Worm (Caenorhabditis elegans) whole organism, young adult: Measurements from ENCODE around the gene lgc-14.

Source experiments
- B0035.1 ChIP-seq: sonication (generic microtip); optimal IDR thresholded peaks from 2 replicates; lab custom pipeline; 2016; ENCODE audit warnings: missing genetic modification characterization, mild to moderate bottlenecking, missing compliant biosample characterization, missing genotype, missing genetic modification reagents
- B0336.3 ChIP-seq: fragments of 200-800 bp; sonication (Bioruptor generic); IDR thresholded peaks from 2 replicates; pipeline ENCODE4 v1.3.6; 2022; ENCODE audit warnings: missing genetic modification characterization, missing compliant biosample characterization
- C06A6.2 ChIP-seq: fragments of 200-800 bp; sonication (Bioruptor generic); conservative IDR thresholded peaks from 2 replicates; pipeline ENCODE4 v1.3.6; 2022; ENCODE audit warnings: missing genetic modification characterization, missing compliant biosample characterization
- C17E4.6 ChIP-seq: fragments of 200-800 bp; sonication (Bioruptor generic); IDR thresholded peaks from 2 replicates; pipeline ENCODE4 v1.3.6; 2022; ENCODE audit warnings: missing genetic modification reagents, missing genetic modification characterization, missing compliant biosample characterization
- D2030.7 ChIP-seq: fragments of 200-800 bp; sonication (Bioruptor generic); IDR thresholded peaks from 2 replicates; pipeline ENCODE4 v1.3.6; 2022; ENCODE audit warnings: missing genetic modification reagents, missing genetic modification characterization, missing compliant biosample characterization
- F33H1.4 ChIP-seq: fragments of 200-800 bp; sonication (Bioruptor generic); IDR thresholded peaks from 2 replicates; pipeline ENCODE4 v1.3.6; 2022; ENCODE audit warnings: missing genetic modification reagents, missing genetic modification characterization, missing compliant biosample characterization
- F39B2.1 ChIP-seq: fragments of 200-800 bp; sonication (Bioruptor generic); IDR thresholded peaks from 2 replicates; pipeline ENCODE4 v1.3.6; 2022; ENCODE audit warnings: missing genetic modification reagents, missing genetic modification characterization, missing compliant biosample characterization
- F55B11.4 ChIP-seq: sonication (generic microtip); optimal IDR thresholded peaks from 2 replicates; lab custom pipeline; 2016; ENCODE audit warnings: missing compliant biosample characterization, missing genetic modification characterization, borderline replicate concordance; ENCODE audit not compliant: insufficient read depth
- F57C9.4 ChIP-seq: sonication (generic microtip); optimal IDR thresholded peaks from 2 replicates; lab custom pipeline; 2017; ENCODE audit warnings: mild to moderate bottlenecking, missing genetic modification characterization, missing compliant biosample characterization
- K11D2.4 ChIP-seq: fragments of 200-800 bp; sonication (Bioruptor generic); IDR thresholded peaks from 2 replicates; pipeline ENCODE4 v1.3.6; 2022; ENCODE audit warnings: missing genetic modification reagents, missing genetic modification characterization, missing compliant biosample characterization
- T26A5.8 ChIP-seq: sonication (generic microtip); optimal IDR thresholded peaks from 2 replicates; lab custom pipeline; 2016; ENCODE audit warnings: missing genetic modification characterization, missing compliant biosample characterization
- Y79H2A.3 ChIP-seq: fragments of 200-800 bp; sonication (Bioruptor generic); conservative IDR thresholded peaks from 2 replicates; pipeline ENCODE4 v1.3.6; 2022; ENCODE audit warnings: missing genetic modification reagents, missing genetic modification characterization, missing compliant biosample characterization
- Y95B8A.8 ChIP-seq: fragments of 200-800 bp; sonication (Bioruptor generic); IDR thresholded peaks from 2 replicates; pipeline ENCODE4 v1.3.6; 2022; ENCODE audit warnings: missing genetic modification reagents, missing genetic modification characterization, missing compliant biosample characterization
- ZK185.1 ChIP-seq: sonication (generic microtip); optimal IDR thresholded peaks from 2 replicates; lab custom pipeline; 2016; ENCODE audit warnings: mild to moderate bottlenecking, missing genetic modification characterization, missing compliant biosample characterization; ENCODE audit not compliant: poor library complexity, severe bottlenecking
- attf-6 ChIP-seq: fragments of 200-800 bp; sonication (Bioruptor generic); IDR thresholded peaks from 2 replicates; pipeline ENCODE4 v1.3.6; 2022; ENCODE audit warnings: missing genetic modification reagents, missing genetic modification characterization, missing compliant biosample characterization
- bed-1 ChIP-seq: fragments of 200-800 bp; sonication (Bioruptor generic); IDR thresholded peaks from 2 replicates; pipeline ENCODE4 v1.3.6; 2022; ENCODE audit warnings: missing genetic modification reagents, missing genetic modification characterization, missing compliant biosample characterization
- cebp-1 ChIP-seq, 2 experiments: fragments of 200-800 bp in 1 of 2; sonication (Bioruptor generic) in 1 of 2; sonication (generic microtip) in 1 of 2; IDR thresholded peaks in 1 of 2; optimal IDR thresholded peaks in 1 of 2; 2 replicates each; pipeline versions ENCODE4 v1.3.6 to Lab custom; 2017 to 2022; ENCODE audit warnings: missing compliant biosample characterization in 2 of 2, missing genetic modification characterization in 2 of 2, mild to moderate bottlenecking in 1 of 2, missing genetic modification reagents in 1 of 2, moderate library complexity in 1 of 2
- ceh-100 ChIP-seq: fragments of 200-800 bp; sonication (Bioruptor generic); IDR thresholded peaks from 2 replicates; pipeline ENCODE4 v1.3.6; 2022; ENCODE audit warnings: missing genetic modification reagents, missing genetic modification characterization, missing compliant biosample characterization
- ceh-58 ChIP-seq: fragments of 200-800 bp; sonication (Bioruptor generic); IDR thresholded peaks from 2 replicates; pipeline ENCODE4 v1.3.6; 2022; ENCODE audit warnings: missing genetic modification characterization, missing compliant biosample characterization
- dpl-1 ChIP-seq: fragments of 150-350 bp; optimal IDR thresholded peaks from 2 replicates; lab custom pipeline; 2014; ENCODE audit warnings: missing biosample characterization, missing genetic modification reagents, missing genetic modification characterization
- ets-4 ChIP-seq: fragments of 200-800 bp; sonication (Bioruptor generic); optimal IDR thresholded peaks from 2 replicates; lab custom pipeline; 2018; ENCODE audit warnings: mild to moderate bottlenecking, missing genetic modification characterization, missing compliant biosample characterization
- fkh-3 ChIP-seq: sonication (generic microtip); optimal IDR thresholded peaks from 2 replicates; lab custom pipeline; 2016; ENCODE audit warnings: mild to moderate bottlenecking, missing genetic modification characterization, missing compliant biosample characterization
- hsf-1 ChIP-seq: fragments of 200-800 bp; sonication (Bioruptor generic); IDR thresholded peaks from 2 replicates; pipeline ENCODE4 v1.3.6; 2022; ENCODE audit warnings: missing genetic modification reagents, missing genetic modification characterization, missing compliant biosample characterization
- lin-26 ChIP-seq: fragments of 200-800 bp; sonication (Bioruptor generic); IDR thresholded peaks from 2 replicates; pipeline ENCODE4 v1.3.6; 2022; ENCODE audit warnings: missing genetic modification reagents, missing genetic modification characterization, missing compliant biosample characterization
- madf-10 ChIP-seq: sonication (generic microtip); optimal IDR thresholded peaks from 2 replicates; lab custom pipeline; 2016; ENCODE audit warnings: mild to moderate bottlenecking, missing genetic modification characterization, missing compliant biosample characterization
- madf-8 ChIP-seq: fragments of 200-800 bp; sonication (Bioruptor generic); conservative IDR thresholded peaks from 2 replicates; pipeline ENCODE4 v1.3.6; 2022; ENCODE audit warnings: missing genetic modification reagents, missing genetic modification characterization, missing compliant biosample characterization
- mel-28 ChIP-seq: sonication (generic microtip); optimal IDR thresholded peaks from 2 replicates; lab custom pipeline; 2016; ENCODE audit warnings: borderline replicate concordance, mild to moderate bottlenecking, missing genetic modification characterization, missing compliant biosample characterization
- mes-4 ChIP-seq: sonication (generic microtip); optimal IDR thresholded peaks from 2 replicates; lab custom pipeline; 2016; ENCODE audit warnings: missing genotype, missing genetic modification characterization, missing compliant biosample characterization
- nfya-1 ChIP-seq: sonication (generic microtip); optimal IDR thresholded peaks from 2 replicates; lab custom pipeline; 2017; ENCODE audit warnings: antibody characterized with exemption, missing compliant biosample characterization, missing genetic modification characterization, borderline replicate concordance; ENCODE audit not compliant: insufficient read depth
- nfya-2 ChIP-seq: fragments of 200-800 bp; sonication (Bioruptor generic); IDR thresholded peaks from 2 replicates; pipeline ENCODE4 v1.3.6; 2022; ENCODE audit warnings: missing genetic modification reagents, missing genetic modification characterization, missing compliant biosample characterization
- nhr-120 ChIP-seq: fragments of 200-800 bp; sonication (Bioruptor generic); IDR thresholded peaks from 2 replicates; pipeline ENCODE4 v1.3.6; 2022; ENCODE audit warnings: missing genetic modification characterization, missing compliant biosample characterization
- nhr-179 ChIP-seq: sonication (generic microtip); optimal IDR thresholded peaks from 2 replicates; lab custom pipeline; 2016; ENCODE audit warnings: mild to moderate bottlenecking, missing genetic modification characterization, missing compliant biosample characterization
- pbrm-1 ChIP-seq: fragments of 200-800 bp; sonication (Bioruptor generic); IDR thresholded peaks from 2 replicates; pipeline ENCODE4 v1.3.6; 2022; ENCODE audit warnings: missing genetic modification reagents, missing genetic modification characterization, missing compliant biosample characterization
- rcor-1 ChIP-seq: fragments of 200-800 bp; sonication (Bioruptor generic); IDR thresholded peaks from 2 replicates; pipeline ENCODE4 v1.3.6; 2022; ENCODE audit warnings: missing genetic modification reagents, missing genetic modification characterization, missing compliant biosample characterization
- repo-1 ChIP-seq: sonication (generic microtip); optimal IDR thresholded peaks from 2 replicates; lab custom pipeline; 2017; ENCODE audit warnings: mild to moderate bottlenecking, missing genetic modification characterization, missing compliant biosample characterization
- rpc-1 ChIP-seq, 2 experiments: fragments of 150-350 bp in 1 of 2; sonication (generic microtip) in 1 of 2; optimal IDR thresholded peaks; 2 replicates each; lab custom pipeline; 2014 to 2018; ENCODE audit warnings: missing biosample characterization in 1 of 2, missing genetic modification characterization in 1 of 2, missing genetic modification reagents in 1 of 2, missing genotype in 1 of 2
- sdz-38 ChIP-seq: sonication (generic microtip); optimal IDR thresholded peaks from 2 replicates; lab custom pipeline; 2016; ENCODE audit warnings: missing genotype, missing genetic modification characterization, missing compliant biosample characterization
- snpc-1.3 ChIP-seq: sonication (generic microtip); optimal IDR thresholded peaks from 2 replicates; lab custom pipeline; 2017; ENCODE audit warnings: missing genetic modification characterization, mild to moderate bottlenecking, missing compliant biosample characterization, antibody characterized with exemption, moderate library complexity, missing genotype, missing genetic modification reagents; ENCODE audit not compliant: insufficient read depth
- tbp1 ChIP-seq: fragments of 200-800 bp; sonication (Bioruptor generic); optimal IDR thresholded peaks from 2 replicates; lab custom pipeline; 2018; ENCODE audit warnings: mild to moderate bottlenecking, missing genetic modification characterization, missing compliant biosample characterization
- zfh-2 ChIP-seq: fragments of 200-800 bp; sonication (Bioruptor generic); conservative IDR thresholded peaks from 2 replicates; pipeline ENCODE4 v1.3.6; 2022; ENCODE audit warnings: missing genetic modification reagents, missing genetic modification characterization, missing compliant biosample characterization
- zim-3 ChIP-seq: sonication (generic microtip); optimal IDR thresholded peaks from 2 replicates; lab custom pipeline; 2017; ENCODE audit warnings: mild to moderate bottlenecking, missing genetic modification characterization, moderate library complexity, missing compliant biosample characterization

Gene lgc-14

DNA sequence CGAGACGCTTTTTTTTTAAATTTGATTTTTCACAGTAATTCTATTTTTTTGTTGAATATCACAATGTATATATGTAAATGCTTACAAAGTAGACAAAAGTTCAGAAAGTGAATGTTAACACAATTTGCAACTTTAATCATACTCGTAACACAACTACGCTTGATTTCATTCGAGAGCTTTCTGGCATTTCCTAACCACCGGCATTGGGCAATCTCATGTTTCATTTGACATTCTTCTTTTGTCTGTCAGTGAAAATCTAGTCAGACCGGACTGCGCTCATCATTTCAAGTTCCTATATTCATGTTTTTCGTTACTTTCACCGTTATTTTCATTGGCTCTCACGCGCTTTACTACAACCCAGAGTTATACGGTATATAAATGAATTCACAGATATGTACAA lies at the start of gene lgc-14:
lgc-14 (plus strand) TSS at position 301 of the 400 bp plus-strand sequence.
- TF ChIP-seq lin-26 (GFP tag; lab: Robert Waterston, UW) = no peak
- TF ChIP-seq F39B2.1 (GFP tag; lab: Robert Waterston, UW) = no peak
- TF ChIP-seq snpc-1.3 (tag; lab: Kevin White, UChicago) = no peak
- no peak for TF ChIP-seq fkh-3
- no peak for TF ChIP-seq Y79H2A.3 (GFP tag; lab: Robert Waterston, UW)
- TF ChIP-seq madf-10 = no peak
- TF ChIP-seq tbp1 (GFP tag; lab: Kevin White, UChicago) = no peak
- TF ChIP-seq sdz-38 (tag; lab: Kevin White, UChicago) = no peak
- TF ChIP-seq ZK185.1 (tag; lab: Kevin White, UChicago) = no peak
- TF ChIP-seq F57C9.4 (tag; lab: Kevin White, UChicago) = no peak
- TF ChIP-seq nfya-2 (GFP tag; lab: Robert Waterston, UW) = no peak
- TF ChIP-seq ets-4 (GFP tag; lab: Kevin White, UChicago) = no peak

DNA sequence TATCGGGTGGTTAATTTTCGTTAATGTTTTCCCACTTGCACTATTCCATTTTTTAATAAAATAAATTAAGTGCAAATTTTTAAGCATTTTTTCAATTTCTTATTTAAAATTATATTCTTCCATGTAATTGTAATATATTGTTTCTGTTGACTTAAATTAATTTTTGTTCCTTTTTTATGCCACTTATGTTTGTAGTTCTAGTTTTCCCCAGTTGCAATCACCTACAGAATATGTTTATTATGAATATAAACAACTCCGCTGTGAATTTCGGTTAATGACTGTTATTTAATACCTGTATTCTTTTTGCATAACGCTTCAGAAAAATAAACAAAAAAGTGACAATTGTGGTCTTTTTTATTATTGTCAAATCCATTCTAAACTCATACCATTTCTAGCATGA lies 46.4 kb upstream of the lgc-14 start, which contains the start of gene lgc-23:
lgc-23 (plus strand) TSS at position 301 of the 400 bp plus-strand sequence.
- TF ChIP-seq repo-1 (tag; lab: Kevin White, UChicago) (no peak), madf-8 (no peak), bed-1 (GFP tag; lab: Robert Waterston, UW) (no peak), T26A5.8 (no peak), C17E4.6 (GFP tag; lab: Robert Waterston, UW) (no peak)

DNA sequence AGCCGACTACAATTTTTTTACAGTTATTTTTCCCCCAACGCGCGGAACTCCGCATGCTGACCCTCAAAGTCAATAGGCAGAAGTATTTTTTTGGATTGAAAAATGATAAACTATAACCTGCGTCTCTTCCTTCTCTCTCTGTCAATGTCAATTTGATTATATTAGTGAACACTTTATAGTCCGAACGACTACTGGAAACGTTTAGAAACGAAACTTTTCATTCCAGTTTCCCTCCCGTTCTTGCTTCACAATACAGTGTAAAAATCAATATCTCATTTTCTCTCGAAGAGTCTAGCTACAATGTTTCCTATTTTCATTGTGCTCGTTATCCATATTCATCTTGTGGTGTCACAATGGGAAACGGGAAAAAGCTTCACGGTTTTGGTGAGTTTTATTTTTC lies 43.1 kb upstream of the lgc-14 start, which contains the start of gene lgc-24:
lgc-24 (plus strand) TSS at position 301 of the 400 bp plus-strand sequence.
- TF ChIP-seq B0336.3 (GFP tag; lab: Robert Waterston, UW) (no peak), rcor-1 (GFP tag; lab: Robert Waterston, UW) (no peak), T26A5.8 (no peak), ceh-58 (GFP tag; lab: Robert Waterston, UW) (no peak), B0035.1 (tag; lab: Kevin White, UChicago) (no peak), ZK185.1 (tag; lab: Kevin White, UChicago) (no peak), K11D2.4 (GFP tag; lab: Robert Waterston, UW) (no peak), rpc-1 (optimal IDR thresholded peaks at IDR 0.05; lab: Kevin White, UChicago) (no peak), rpc-1 (tag; optimal IDR thresholded peaks at IDR 0.05; lab: Kevin White, UChicago) (no peak), cebp-1 (GFP tag; IDR thresholded peaks at IDR 0.05; lab: Robert Waterston, UW) (no peak), cebp-1 (tag; optimal IDR thresholded peaks at IDR 0.05; lab: Kevin White, UChicago) (no peak), nfya-2 (GFP tag; lab: Robert Waterston, UW) (no peak), C06A6.2 (no peak), D2030.7 (GFP tag; lab: Robert Waterston, UW) (no peak), zim-3 (tag; lab: Kevin White, UChicago) (no peak), dpl-1 (GFP tag; lab: Kevin White, UChicago) (no peak), ceh-100 (GFP tag; lab: Robert Waterston, UW) (no peak), hsf-1 (no peak), lin-26 (GFP tag; lab: Robert Waterston, UW) (no peak)

DNA sequence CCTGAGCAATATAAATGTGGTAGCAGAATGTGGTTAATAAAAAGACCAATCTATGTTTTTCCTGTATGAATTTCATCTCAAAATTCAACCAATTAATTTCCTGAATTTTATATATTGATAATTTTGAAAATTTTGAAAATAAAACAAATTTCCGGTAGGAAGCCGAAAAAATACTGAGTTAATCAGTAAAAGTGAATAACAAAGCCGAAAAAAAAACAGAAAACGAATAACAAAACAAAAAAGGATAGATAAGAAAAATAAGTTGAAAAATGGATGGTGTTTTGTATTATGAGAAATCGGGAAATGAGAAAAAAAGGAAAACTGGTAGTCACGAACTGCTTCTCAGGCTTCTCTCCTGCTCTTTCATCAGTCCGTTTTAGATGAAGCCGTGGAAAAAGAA lies 37.5 kb upstream of the lgc-14 start, which contains the start of gene tmem-145:
tmem-145 (minus strand) TSS at position 101 of the 400 bp plus-strand sequence.
- TF ChIP-seq K11D2.4 (GFP tag; lab: Robert Waterston, UW) = no peak
- TF ChIP-seq attf-6 (GFP tag; lab: Robert Waterston, UW) = no peak
- TF ChIP-seq nhr-179 = no peak
- no peak for TF ChIP-seq F55B11.4 (tag; lab: Kevin White, UChicago)
- no peak for TF ChIP-seq Y95B8A.8 (GFP tag; lab: Robert Waterston, UW)
- no peak for TF ChIP-seq rpc-1 (optimal IDR thresholded peaks at IDR 0.05; lab: Kevin White, UChicago)
- no peak for TF ChIP-seq rpc-1 (tag; optimal IDR thresholded peaks at IDR 0.05; lab: Kevin White, UChicago)
- no peak for TF ChIP-seq pbrm-1 (GFP tag; lab: Robert Waterston, UW)
- TF ChIP-seq tbp1 (GFP tag; lab: Kevin White, UChicago) = no peak
- no peak for TF ChIP-seq zfh-2
- TF ChIP-seq mel-28 (tag; lab: Kevin White, UChicago) = no peak
- no peak for TF ChIP-seq F39B2.1 (GFP tag; lab: Robert Waterston, UW)
- no peak for TF ChIP-seq hsf-1
- TF ChIP-seq nfya-1 (tag; lab: Kevin White, UChicago) = no peak
- no peak for TF ChIP-seq mes-4 (tag; lab: Kevin White, UChicago)
- TF ChIP-seq F33H1.4 = no peak
- no peak for TF ChIP-seq nhr-120 (GFP tag; lab: Robert Waterston, UW)
- TF ChIP-seq, all 124 proteins: peak for 0
